Worm (Caenorhabditis elegans) whole organism, L1 larva: ENCODE measurements around the gene mltn-9.
A peak's percentile ranks its signal among the peaks of the same experiment; 100 is the strongest.

ENCODE experiments used
- C16A3.4 ChIP-seq: fragments of 150-350 bp; optimal IDR thresholded peaks from 2 replicates; lab custom pipeline; 2014; ENCODE audit warnings: missing biosample characterization, missing genetic modification characterization
- aha-1 ChIP-seq: fragments of 150-350 bp; optimal IDR thresholded peaks from 2 replicates; lab custom pipeline; 2014; ENCODE audit warnings: missing biosample characterization, missing genetic modification characterization
- aly-2 ChIP-seq: fragments of 150-350 bp; optimal IDR thresholded peaks from 2 replicates; lab custom pipeline; 2014; ENCODE audit warnings: missing biosample characterization, missing genetic modification characterization
- blmp-1 ChIP-seq: fragments of 150-350 bp; optimal IDR thresholded peaks from 2 replicates; lab custom pipeline; 2014; ENCODE audit warnings: missing biosample characterization, missing genetic modification characterization
- ceh-63 ChIP-seq: fragments of 200-800 bp; sonication (Bioruptor generic); optimal IDR thresholded peaks from 2 replicates; lab custom pipeline; 2018; ENCODE audit warnings: mild to moderate bottlenecking, missing genetic modification characterization, missing compliant biosample characterization
- ceh-8 ChIP-seq: fragments of 200-800 bp; sonication (Bioruptor generic); optimal IDR thresholded peaks from 2 replicates; lab custom pipeline; 2018; ENCODE audit warnings: mild to moderate bottlenecking, missing genetic modification characterization, moderate library complexity, missing compliant biosample characterization
- dsc-1 ChIP-seq: sonication (generic microtip); optimal IDR thresholded peaks from 2 replicates; lab custom pipeline; 2016; ENCODE audit warnings: mild to moderate bottlenecking, missing genetic modification characterization, missing compliant biosample characterization
- efl-1 ChIP-seq, 4 experiments: fragments of 150-350 bp; optimal IDR thresholded peaks in 3 of 4; peaks in 1 of 4; 1 replicate in 1 of 4; 2 replicates in 3 of 4; lab custom pipeline; 2014; ENCODE audit warnings: missing biosample characterization in 2 of 4, missing genetic modification characterization in 2 of 4, missing genetic modification reagents in 2 of 4
- egl-13 ChIP-seq: sonication (generic microtip); optimal IDR thresholded peaks from 2 replicates; lab custom pipeline; 2016; ENCODE audit warnings: missing genotype, missing genetic modification reagents, missing genetic modification characterization, missing compliant biosample characterization
- elt-3 ChIP-seq, 6 experiments: fragments of 150-350 bp in 1 of 6; sonication (generic microtip); optimal IDR thresholded peaks; 2 replicates each; lab custom pipeline; 2017 to 2018; ENCODE audit warnings: missing biosample characterization in 6 of 6, missing genetic modification characterization in 6 of 6, inconsistent platforms in 1 of 6
- fkh-10 ChIP-seq: sonication (generic microtip); optimal IDR thresholded peaks from 2 replicates; lab custom pipeline; 2017; ENCODE audit warnings: missing biosample characterization, missing genetic modification reagents, missing genetic modification characterization
- fkh-8 ChIP-seq: sonication (generic microtip); optimal IDR thresholded peaks from 2 replicates; lab custom pipeline; 2016; ENCODE audit warnings: mild to moderate bottlenecking, missing genetic modification characterization, missing compliant biosample characterization
- grh-1 ChIP-seq: fragments of 200-800 bp; sonication (Bioruptor generic); IDR thresholded peaks from 2 replicates; pipeline ENCODE4 v1.3.6; 2022; ENCODE audit warnings: missing genetic modification reagents, missing genetic modification characterization, missing compliant biosample characterization
- irx-1 ChIP-seq: sonication (generic microtip); optimal IDR thresholded peaks from 2 replicates; lab custom pipeline; 2016; ENCODE audit warnings: missing genetic modification characterization, missing compliant biosample characterization
- isw-1 ChIP-seq: fragments of 200-800 bp; sonication (Bioruptor generic); IDR thresholded peaks from 2 replicates; pipeline ENCODE4 v1.3.6; 2022; ENCODE audit warnings: missing genetic modification characterization, missing compliant biosample characterization
- lin-14 ChIP-seq: fragments of 200-800 bp; sonication (Bioruptor generic); optimal IDR thresholded peaks from 2 replicates; lab custom pipeline; 2018; ENCODE audit warnings: mild to moderate bottlenecking, missing genetic modification characterization, moderate library complexity, missing compliant biosample characterization
- nhr-19 ChIP-seq: fragments of 200-800 bp; sonication (Bioruptor generic); conservative IDR thresholded peaks from 2 replicates; pipeline ENCODE4 v1.3.6; 2022; ENCODE audit warnings: missing genetic modification characterization, missing compliant biosample characterization
- nhr-20 ChIP-seq: sonication (generic microtip); optimal IDR thresholded peaks from 2 replicates; lab custom pipeline; 2016; ENCODE audit warnings: mild to moderate bottlenecking, missing genetic modification characterization, missing compliant biosample characterization
- nhr-71 ChIP-seq: sonication (generic microtip); optimal IDR thresholded peaks from 2 replicates; lab custom pipeline; 2016; ENCODE audit warnings: mild to moderate bottlenecking, missing genetic modification characterization, moderate library complexity, missing compliant biosample characterization
- nhr-76 ChIP-seq: sonication (generic microtip); optimal IDR thresholded peaks from 2 replicates; lab custom pipeline; 2017; ENCODE audit warnings: missing biosample characterization, missing genetic modification characterization
- nhr-77 ChIP-seq: fragments of 150-350 bp; optimal IDR thresholded peaks from 2 replicates; lab custom pipeline; 2014; ENCODE audit warnings: missing biosample characterization, missing genetic modification characterization
- nhr-85 ChIP-seq: sonication (generic microtip); peaks from one replicate; lab custom pipeline; 2016; ENCODE audit warnings: missing genetic modification characterization, inconsistent platforms, missing compliant biosample characterization
- nhr-90 ChIP-seq: sonication (generic microtip); optimal IDR thresholded peaks from 2 replicates; lab custom pipeline; 2016; ENCODE audit warnings: mild to moderate bottlenecking, missing genetic modification characterization, missing compliant biosample characterization; ENCODE audit not compliant: poor library complexity
- pag-3 ChIP-seq: sonication (generic microtip); optimal IDR thresholded peaks from 2 replicates; lab custom pipeline; 2017; ENCODE audit warnings: missing genetic modification characterization, mild to moderate bottlenecking, missing compliant biosample characterization, antibody characterized with exemption, borderline replicate concordance; ENCODE audit not compliant: insufficient read depth
- pax-3 ChIP-seq: fragments of 200-800 bp; sonication (Bioruptor generic); optimal IDR thresholded peaks from 2 replicates; lab custom pipeline; 2018; ENCODE audit warnings: mild to moderate bottlenecking, missing genetic modification characterization, moderate library complexity, missing compliant biosample characterization
- pqm-1 ChIP-seq: sonication (generic microtip); optimal IDR thresholded peaks from 3 replicates; lab custom pipeline; 2017; ENCODE audit warnings: missing biosample characterization, missing genetic modification characterization
- skn-1 ChIP-seq: fragments of 150-350 bp; optimal IDR thresholded peaks from 2 replicates; lab custom pipeline; 2014; ENCODE audit warnings: missing biosample characterization, missing genetic modification characterization
- swsn-7 ChIP-seq: sonication (generic microtip); optimal IDR thresholded peaks from 2 replicates; lab custom pipeline; 2016; ENCODE audit warnings: missing genetic modification characterization, missing compliant biosample characterization
- tlp-1 ChIP-seq: fragments of 150-350 bp; optimal IDR thresholded peaks from 2 replicates; lab custom pipeline; 2014; ENCODE audit warnings: missing biosample characterization, missing genetic modification characterization
- unc-130 ChIP-seq: fragments of 150-350 bp; optimal IDR thresholded peaks from 2 replicates; lab custom pipeline; 2017; ENCODE audit warnings: missing biosample characterization, missing genetic modification characterization, inconsistent platforms
- unc-30 ChIP-seq: sonication (generic microtip); optimal IDR thresholded peaks from 2 replicates; lab custom pipeline; 2017; ENCODE audit warnings: missing biosample characterization, missing genetic modification characterization
- ztf-11 ChIP-seq, 2 experiments: sonication (generic microtip); optimal IDR thresholded peaks; 2 replicates each; lab custom pipeline; 2016 to 2017; ENCODE audit warnings: missing genetic modification characterization in 2 of 2, missing biosample characterization in 1 of 2, missing compliant biosample characterization in 1 of 2

mltn-9 gene

DNA sequence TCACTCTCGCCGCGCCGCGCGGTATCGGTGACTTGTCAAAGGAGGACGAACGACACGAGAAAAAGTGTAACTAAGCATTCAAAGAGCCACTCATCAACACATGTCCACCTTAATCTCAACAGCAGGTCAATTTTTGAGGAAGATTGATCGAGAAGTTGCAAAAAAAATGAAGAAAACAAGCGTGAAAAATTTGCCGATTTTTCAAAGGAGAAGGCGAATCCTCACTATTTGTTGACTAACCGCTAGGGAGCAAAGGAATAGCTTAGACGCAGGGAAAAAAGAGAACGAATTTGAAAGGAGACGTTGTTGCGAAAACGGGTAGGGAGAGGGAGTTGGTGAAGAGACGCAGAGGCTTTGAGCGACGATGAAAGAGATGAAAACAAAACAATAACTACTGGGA, 29.5 kb downstream of the mltn-9 start (continued):
- TF ChIP-seq ceh-8 (GFP tag; lab: Kevin White, UChicago): no peak
- peak; percentile 72 for TF ChIP-seq nhr-71 (tag; lab: Kevin White, UChicago)
- no peak for TF ChIP-seq nhr-90 (tag; lab: Kevin White, UChicago)
- TF ChIP-seq fkh-8 (tag; lab: Kevin White, UChicago): no peak
- TF ChIP-seq nhr-77 (tag; lab: Kevin White, UChicago): peak; percentile 14
- peak; percentile 71 for TF ChIP-seq blmp-1 (tag; lab: Kevin White, UChicago)
- TF ChIP-seq tlp-1 (tag; lab: Kevin White, UChicago): no peak
- TF ChIP-seq swsn-7 (tag; lab: Kevin White, UChicago): peak; percentile 46
- no peak for TF ChIP-seq nhr-85 (tag; lab: Kevin White, UChicago)
- TF ChIP-seq aha-1 (tag; lab: Kevin White, UChicago): no peak
- no peak for TF ChIP-seq unc-30 (tag; lab: Kevin White, UChicago)
- TF ChIP-seq C16A3.4 (tag; lab: Kevin White, UChicago): peak; percentile 3
- peak; percentile 24; the same call in 1 of the 2 replicates for TF ChIP-seq nhr-19 (GFP tag; lab: Robert Waterston, UW)
- TF ChIP-seq skn-1 (tag; lab: Kevin White, UChicago): no peak
- TF ChIP-seq, all 84 proteins: peak for 26

DNA sequence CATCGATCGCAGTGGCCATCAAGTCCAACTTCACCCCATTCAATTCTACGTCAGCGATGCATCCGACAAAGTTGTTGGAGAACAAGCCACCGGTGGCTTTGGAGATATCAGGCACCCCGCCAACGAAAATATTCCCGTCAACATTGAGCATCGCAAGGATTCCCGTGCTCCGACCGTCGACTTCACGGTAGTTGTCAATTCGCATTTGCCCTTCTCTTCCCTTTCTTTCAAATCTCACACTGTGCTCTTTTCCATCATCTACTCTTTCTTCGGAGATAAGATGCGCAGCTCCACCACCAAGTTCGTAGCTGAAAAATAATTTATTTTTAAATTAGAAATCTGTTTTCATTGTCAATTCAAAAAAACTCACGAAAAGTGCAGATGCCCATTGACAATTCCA, 31.7 kb downstream of the mltn-9 start:
- TF ChIP-seq grh-1 (GFP tag; lab: Robert Waterston, UW): no peak
- TF ChIP-seq nhr-71 (tag; lab: Kevin White, UChicago): no peak
- no peak for TF ChIP-seq efl-1 (optimal IDR thresholded peaks at IDR 0.05; lab: Kevin White, UChicago)
- peak in 1 of 2 experiments; percentile 87 for TF ChIP-seq efl-1 (GFP tag; optimal IDR thresholded peaks at IDR 0.05 in 1 of 2; lab: Kevin White, UChicago)

DNA sequence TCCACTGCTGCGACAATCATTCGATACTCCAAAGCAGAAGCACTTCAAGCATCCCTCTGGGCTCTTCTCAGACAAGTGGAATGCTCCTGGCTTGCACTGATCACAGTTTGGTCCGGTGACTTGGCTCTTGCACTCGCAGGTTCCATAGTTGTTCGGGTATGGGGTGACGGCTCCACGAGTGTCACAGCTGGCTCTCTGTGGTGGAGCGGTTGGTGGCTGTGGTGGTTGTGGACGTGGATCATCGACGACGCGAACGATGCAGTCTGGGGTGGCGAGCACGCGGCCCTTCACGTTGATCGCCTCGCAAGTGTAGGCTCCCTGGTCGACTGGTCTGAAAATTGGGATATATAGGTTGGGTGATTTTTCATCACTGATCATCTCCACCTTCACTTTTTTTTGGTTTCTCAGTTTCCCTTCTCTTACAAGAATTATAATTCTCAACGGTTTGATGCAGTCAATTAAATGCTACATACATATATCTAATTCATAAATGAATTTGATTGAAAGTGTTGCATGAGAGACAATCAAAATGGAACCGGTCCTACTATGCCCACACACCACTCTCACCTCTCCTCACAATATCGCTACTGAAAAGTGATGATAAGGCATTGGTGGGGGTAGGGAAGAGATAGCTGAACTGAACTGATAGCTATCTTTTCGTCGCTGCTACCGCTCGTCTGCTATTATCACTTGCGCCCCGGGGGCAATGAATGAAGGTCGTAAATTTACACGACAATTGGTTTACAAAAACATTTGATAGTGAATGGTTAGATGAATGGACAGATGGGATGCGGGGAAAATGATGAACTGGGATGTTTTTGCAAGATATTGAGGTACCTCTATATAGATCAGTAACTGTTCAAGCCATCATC, 49.0 kb downstream of the mltn-9 start:
- peak in 4 of 6 experiments; percentile 25 to 79 (median 67) for TF ChIP-seq elt-3 (tag; optimal IDR thresholded peaks at IDR 0.05; lab: Kevin White, UChicago)
- TF ChIP-seq pqm-1: no peak
- TF ChIP-seq unc-130 (tag; lab: Kevin White, UChicago): no peak
- peak; percentile 51 for TF ChIP-seq nhr-85 (tag; lab: Kevin White, UChicago)
- peak; percentile 61 for TF ChIP-seq lin-14
- no peak for TF ChIP-seq efl-1 (optimal IDR thresholded peaks at IDR 0.05; lab: Kevin White, UChicago)
- peak in 1 of 2 experiments; percentile 61 for TF ChIP-seq efl-1 (GFP tag; optimal IDR thresholded peaks at IDR 0.05 in 1 of 2; lab: Kevin White, UChicago)
- no peak for TF ChIP-seq egl-13 (tag; lab: Kevin White, UChicago)
- TF ChIP-seq blmp-1 (tag; lab: Kevin White, UChicago): peak; percentile 3

DNA sequence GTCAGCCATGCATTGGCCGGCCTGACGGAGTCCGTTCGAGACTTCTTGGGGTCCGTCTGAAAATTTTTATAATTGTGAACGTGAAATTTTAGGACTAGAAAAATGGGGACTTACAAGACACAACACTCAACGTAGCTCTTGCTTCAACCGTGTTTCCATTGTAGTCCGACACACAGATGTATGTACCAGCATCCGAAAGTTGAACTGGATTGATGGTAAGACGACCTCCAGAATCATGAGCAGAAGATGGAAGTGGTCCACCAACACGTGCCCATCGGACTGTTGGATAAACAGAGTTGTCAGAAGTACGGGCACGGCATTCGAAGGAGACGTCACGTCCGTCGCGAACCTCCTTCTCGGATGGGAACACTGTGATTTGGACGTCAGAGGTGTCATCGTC, 50.4 kb downstream of the mltn-9 start:
- TF ChIP-seq ztf-11 (tag; optimal IDR thresholded peaks at IDR 0.05; lab: Kevin White, UChicago): no peak
- no peak for TF ChIP-seq nhr-85 (tag; lab: Kevin White, UChicago)
- TF ChIP-seq grh-1 (GFP tag; lab: Robert Waterston, UW): no peak
- TF ChIP-seq skn-1 (tag; lab: Kevin White, UChicago): no peak
- TF ChIP-seq swsn-7 (tag; lab: Kevin White, UChicago): no peak
- TF ChIP-seq ceh-63 (GFP tag; lab: Kevin White, UChicago): no peak
- no peak for TF ChIP-seq fkh-10 (GFP tag; lab: Kevin White, UChicago)
- no peak for TF ChIP-seq nhr-19 (GFP tag; lab: Robert Waterston, UW)
- no peak for TF ChIP-seq ceh-8 (GFP tag; lab: Kevin White, UChicago)
- no peak for TF ChIP-seq unc-130 (tag; lab: Kevin White, UChicago)
- TF ChIP-seq nhr-20: no peak
- no peak for TF ChIP-seq pag-3
- TF ChIP-seq aly-2 (tag; lab: Kevin White, UChicago): no peak
- TF ChIP-seq nhr-90 (tag; lab: Kevin White, UChicago): no peak
- TF ChIP-seq unc-30 (tag; lab: Kevin White, UChicago): no peak
- no peak for TF ChIP-seq egl-13 (tag; lab: Kevin White, UChicago)
- no peak for TF ChIP-seq irx-1 (tag; lab: Kevin White, UChicago)

DNA sequence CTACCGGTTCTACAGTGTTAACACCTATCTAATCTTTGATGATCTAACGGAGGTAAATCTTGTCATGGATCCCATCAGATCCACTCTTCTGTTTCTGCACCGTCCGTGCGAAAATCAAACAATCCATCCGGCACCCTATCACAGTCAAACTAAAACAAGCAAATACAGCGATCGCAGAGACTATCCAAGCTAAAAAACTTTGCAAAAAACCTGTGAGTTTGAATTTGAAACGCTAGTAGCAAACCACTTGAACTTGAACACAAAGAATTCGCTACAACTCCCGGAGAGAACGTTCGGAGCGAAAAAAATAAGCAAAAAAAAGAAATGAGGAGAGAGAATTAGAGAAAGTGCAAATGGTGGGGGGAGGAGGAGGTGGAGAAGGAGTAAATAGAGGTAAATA, 52.8 kb downstream of the mltn-9 start:
- no peak for TF ChIP-seq blmp-1 (tag; lab: Kevin White, UChicago)
- no peak for TF ChIP-seq isw-1 (GFP tag; lab: Robert Waterston, UW)
- TF ChIP-seq pax-3 (tag; lab: Kevin White, UChicago): no peak
- no peak for TF ChIP-seq nhr-76 (tag; lab: Kevin White, UChicago)
- TF ChIP-seq irx-1 (tag; lab: Kevin White, UChicago): no peak
- TF ChIP-seq dsc-1 (tag; lab: Kevin White, UChicago): no peak
- TF ChIP-seq aly-2 (tag; lab: Kevin White, UChicago): no peak
